Worm (Caenorhabditis elegans) whole organism, midembryonic: ENCODE measurements around the gene ZK1307.7.

ENCODE experiments used
- T22C8.4 ChIP-seq: fragments of 200-800 bp; sonication (Bioruptor generic); IDR thresholded peaks from 2 replicates; pipeline ENCODE4 v1.3.6; 2022; ENCODE audit warnings: missing genetic modification characterization, missing compliant biosample characterization
- cog-1 ChIP-seq: sonication (generic microtip); optimal IDR thresholded peaks from 2 replicates; lab custom pipeline; 2016; ENCODE audit warnings: missing genetic modification characterization, missing compliant biosample characterization
- flt-1 ChIP-seq: fragments of 200-800 bp; sonication (Bioruptor generic); IDR thresholded peaks from 2 replicates; pipeline ENCODE4 v1.3.6; 2022; ENCODE audit warnings: missing genetic modification characterization, missing compliant biosample characterization
- klf-2 ChIP-seq: fragments of 200-800 bp; sonication (Bioruptor generic); conservative IDR thresholded peaks from 2 replicates; pipeline ENCODE4 v1.3.6; 2022; ENCODE audit warnings: missing genetic modification reagents, missing genetic modification characterization, missing compliant biosample characterization
- ref-1 ChIP-seq: fragments of 200-800 bp; sonication (Bioruptor generic); conservative IDR thresholded peaks from 2 replicates; pipeline ENCODE4 v1.3.6; 2022; ENCODE audit warnings: missing genetic modification reagents, missing genetic modification characterization, missing compliant biosample characterization
- tab-1 ChIP-seq: fragments of 200-800 bp; sonication (Bioruptor generic); IDR thresholded peaks from 2 replicates; pipeline ENCODE4 v1.3.6; 2022; ENCODE audit warnings: missing genetic modification characterization, missing compliant biosample characterization
- ztf-29 ChIP-seq: fragments of 200-800 bp; sonication (Bioruptor generic); IDR thresholded peaks from 2 replicates; pipeline ENCODE4 v1.3.6; 2022; ENCODE audit warnings: missing genetic modification reagents, missing genetic modification characterization, missing compliant biosample characterization

DNA sequence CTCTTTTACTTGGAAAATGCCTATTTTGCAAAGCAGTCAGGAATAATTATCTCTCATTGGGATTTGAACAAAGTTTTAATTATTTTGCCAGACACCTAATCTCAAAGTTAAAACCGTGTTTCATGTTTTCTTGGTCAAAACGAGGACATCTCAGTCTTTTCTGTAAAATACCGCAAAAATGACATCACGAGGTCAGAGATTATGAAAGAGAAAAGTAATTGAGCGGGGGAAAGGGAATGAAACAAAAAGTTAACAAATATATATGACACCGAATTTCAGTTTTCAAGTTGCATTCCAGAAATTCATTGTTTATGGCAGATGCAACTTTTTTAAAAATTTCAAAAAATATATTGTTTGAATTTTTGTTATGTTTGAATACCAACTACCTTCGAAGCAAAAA is 33.8 kb upstream of the ZK1307.7 start:
- TF ChIP-seq flt-1 (GFP tag; lab: Robert Waterston, UW) (no peak), ref-1 (GFP tag; lab: Robert Waterston, UW) (no peak), ztf-29 (no peak), T22C8.4 (no peak), cog-1 (tag; lab: Kevin White, UChicago) (no peak), klf-2 (GFP tag; lab: Robert Waterston, UW) (no peak), tab-1 (GFP tag; lab: Robert Waterston, UW) (no peak)
